Fruit fly (Drosophila melanogaster) whole organism, adult: ENCODE results near the gene CG34382.

ENCODE experiments used
- CG7045 ChIP-seq: fragments of 200-800 bp; sonication (Bioruptor generic); optimal IDR thresholded peaks from 2 replicates; lab custom pipeline; 2017; ENCODE audit warnings: missing biosample characterization, mild to moderate bottlenecking, missing genetic modification characterization
- tj ChIP-seq: fragments of 200-800 bp; sonication (Bioruptor generic); optimal IDR thresholded peaks from 3 replicates; lab custom pipeline; 2017; ENCODE audit warnings: missing biosample characterization, mild to moderate bottlenecking, missing genetic modification characterization, moderate library complexity

dm6 chr3L:9865053-9865442, 13.7 kb upstream of the CG34382 start:
- TF ChIP-seq CG7045 (GFP tag; lab: Kevin White, UChicago) (no peak), tj (GFP tag; lab: Kevin White, UChicago) (no peak)
